Worm (Caenorhabditis elegans) whole organism, young adult: ENCODE results near the gene bath-42.

Experiments used
- B0035.1 ChIP-seq: sonication (generic microtip); optimal IDR thresholded peaks from 2 replicates; lab custom pipeline; 2016; ENCODE audit warnings: missing genetic modification characterization, mild to moderate bottlenecking, missing compliant biosample characterization, missing genotype, missing genetic modification reagents
- B0261.1 ChIP-seq: sonication (generic microtip); optimal IDR thresholded peaks from 2 replicates; lab custom pipeline; 2016; ENCODE audit warnings: mild to moderate bottlenecking, missing genetic modification characterization, moderate library complexity, missing compliant biosample characterization
- F23B12.7 ChIP-seq: sonication (generic microtip); optimal IDR thresholded peaks from 2 replicates; lab custom pipeline; 2017; ENCODE audit warnings: missing genetic modification characterization, mild to moderate bottlenecking, missing compliant biosample characterization, antibody characterized with exemption, moderate library complexity; ENCODE audit not compliant: insufficient read depth
- F33H1.4 ChIP-seq: fragments of 200-800 bp; sonication (Bioruptor generic); IDR thresholded peaks from 2 replicates; pipeline ENCODE4 v1.3.6; 2022; ENCODE audit warnings: missing genetic modification reagents, missing genetic modification characterization, missing compliant biosample characterization
- K11D2.4 ChIP-seq: fragments of 200-800 bp; sonication (Bioruptor generic); IDR thresholded peaks from 2 replicates; pipeline ENCODE4 v1.3.6; 2022; ENCODE audit warnings: missing genetic modification reagents, missing genetic modification characterization, missing compliant biosample characterization
- Y56A3A.18 ChIP-seq: fragments of 200-800 bp; sonication (Bioruptor generic); IDR thresholded peaks from 2 replicates; pipeline ENCODE4 v1.3.6; 2022; ENCODE audit warnings: missing genetic modification reagents, missing genetic modification characterization, missing compliant biosample characterization
- ZK185.1 ChIP-seq: sonication (generic microtip); optimal IDR thresholded peaks from 2 replicates; lab custom pipeline; 2016; ENCODE audit warnings: mild to moderate bottlenecking, missing genetic modification characterization, missing compliant biosample characterization; ENCODE audit not compliant: poor library complexity, severe bottlenecking
- attf-3 ChIP-seq: fragments of 200-800 bp; sonication (Bioruptor generic); conservative IDR thresholded peaks from 2 replicates; pipeline ENCODE4 v1.3.6; 2022; ENCODE audit warnings: missing genetic modification reagents, missing genetic modification characterization, missing compliant biosample characterization
- ceh-100 ChIP-seq: fragments of 200-800 bp; sonication (Bioruptor generic); IDR thresholded peaks from 2 replicates; pipeline ENCODE4 v1.3.6; 2022; ENCODE audit warnings: missing genetic modification reagents, missing genetic modification characterization, missing compliant biosample characterization
- ceh-27 ChIP-seq: fragments of 200-800 bp; sonication (Bioruptor generic); optimal IDR thresholded peaks from 2 replicates; lab custom pipeline; 2018; ENCODE audit warnings: mild to moderate bottlenecking, missing genetic modification characterization, moderate library complexity, missing compliant biosample characterization
- ceh-91 ChIP-seq: fragments of 200-800 bp; sonication (Bioruptor generic); IDR thresholded peaks from 2 replicates; pipeline ENCODE4 v1.3.6; 2022; ENCODE audit warnings: missing genetic modification reagents, missing genetic modification characterization, missing compliant biosample characterization
- chd-7 ChIP-seq: sonication (generic microtip); optimal IDR thresholded peaks from 2 replicates; lab custom pipeline; 2016; ENCODE audit warnings: mild to moderate bottlenecking, missing genetic modification characterization, moderate library complexity, missing compliant biosample characterization
- egrh-3 ChIP-seq: fragments of 200-800 bp; sonication (Bioruptor generic); IDR thresholded peaks from 2 replicates; pipeline ENCODE4 v1.3.6; 2022; ENCODE audit warnings: missing genetic modification reagents, missing genetic modification characterization, missing compliant biosample characterization
- ekl-4 ChIP-seq: fragments of 200-800 bp; sonication (Bioruptor generic); IDR thresholded peaks from 2 replicates; pipeline ENCODE4 v1.3.6; 2022; ENCODE audit warnings: missing genetic modification reagents, missing genetic modification characterization, missing compliant biosample characterization
- ets-4 ChIP-seq: fragments of 200-800 bp; sonication (Bioruptor generic); optimal IDR thresholded peaks from 2 replicates; lab custom pipeline; 2018; ENCODE audit warnings: mild to moderate bottlenecking, missing genetic modification characterization, missing compliant biosample characterization
- him-1 ChIP-seq: sonication (generic microtip); optimal IDR thresholded peaks from 2 replicates; lab custom pipeline; 2016; ENCODE audit warnings: missing genotype, missing genetic modification reagents, missing genetic modification characterization, missing compliant biosample characterization
- hlh-12 ChIP-seq: sonication (generic microtip); optimal IDR thresholded peaks from 2 replicates; lab custom pipeline; 2016; ENCODE audit warnings: missing genetic modification characterization, missing compliant biosample characterization
- hmg-20 ChIP-seq: fragments of 200-800 bp; sonication (Bioruptor generic); IDR thresholded peaks from 2 replicates; pipeline ENCODE4 v1.3.6; 2022; ENCODE audit warnings: missing genetic modification reagents, missing genetic modification characterization, missing compliant biosample characterization
- hsf-1 ChIP-seq: fragments of 200-800 bp; sonication (Bioruptor generic); IDR thresholded peaks from 2 replicates; pipeline ENCODE4 v1.3.6; 2022; ENCODE audit warnings: missing genetic modification reagents, missing genetic modification characterization, missing compliant biosample characterization
- let-607 ChIP-seq, 2 experiments: fragments of 200-800 bp in 1 of 2; sonication (Bioruptor generic) in 1 of 2; sonication (generic microtip) in 1 of 2; optimal IDR thresholded peaks; 2 replicates each; lab custom pipeline; 2016 to 2018; ENCODE audit warnings: mild to moderate bottlenecking in 2 of 2, missing compliant biosample characterization in 2 of 2, missing genetic modification characterization in 2 of 2, moderate library complexity in 2 of 2, missing genotype in 1 of 2
- lin-54 ChIP-seq: fragments of 200-800 bp; sonication (Bioruptor generic); optimal IDR thresholded peaks from 2 replicates; lab custom pipeline; 2018; ENCODE audit warnings: mild to moderate bottlenecking, missing genetic modification characterization, missing compliant biosample characterization
- lir-1 ChIP-seq: fragments of 200-800 bp; sonication (Bioruptor generic); conservative IDR thresholded peaks from 2 replicates; pipeline ENCODE4 v1.3.6; 2022; ENCODE audit warnings: missing genetic modification reagents, missing genetic modification characterization, missing compliant biosample characterization
- lsl-1 ChIP-seq: fragments of 200-800 bp; sonication (Bioruptor generic); optimal IDR thresholded peaks from 2 replicates; lab custom pipeline; 2018; ENCODE audit warnings: mild to moderate bottlenecking, missing genetic modification characterization, moderate library complexity, missing compliant biosample characterization
- lsy-27 ChIP-seq: sonication (generic microtip); optimal IDR thresholded peaks from 2 replicates; lab custom pipeline; 2017; ENCODE audit warnings: missing genetic modification characterization, mild to moderate bottlenecking, missing compliant biosample characterization, antibody characterized with exemption, missing genotype, borderline replicate concordance; ENCODE audit not compliant: insufficient read depth
- madf-3 ChIP-seq: fragments of 200-800 bp; sonication (Bioruptor generic); IDR thresholded peaks from 2 replicates; pipeline ENCODE4 v1.3.6; 2022; ENCODE audit warnings: missing genetic modification reagents, missing genetic modification characterization, missing compliant biosample characterization
- mcd-1 ChIP-seq: fragments of 200-800 bp; sonication (Bioruptor generic); IDR thresholded peaks from 2 replicates; pipeline ENCODE4 v1.3.6; 2022; ENCODE audit warnings: missing genetic modification reagents, missing genetic modification characterization, missing compliant biosample characterization
- mes-4 ChIP-seq: sonication (generic microtip); optimal IDR thresholded peaks from 2 replicates; lab custom pipeline; 2016; ENCODE audit warnings: missing genotype, missing genetic modification characterization, missing compliant biosample characterization
- nfya-1 ChIP-seq: sonication (generic microtip); optimal IDR thresholded peaks from 2 replicates; lab custom pipeline; 2017; ENCODE audit warnings: antibody characterized with exemption, missing compliant biosample characterization, missing genetic modification characterization, borderline replicate concordance; ENCODE audit not compliant: insufficient read depth
- nfyb-1 ChIP-seq: fragments of 200-800 bp; sonication (Bioruptor generic); IDR thresholded peaks from 2 replicates; pipeline ENCODE4 v1.3.6; 2022; ENCODE audit warnings: missing genetic modification reagents, missing genetic modification characterization, missing compliant biosample characterization
- nhr-179 ChIP-seq: sonication (generic microtip); optimal IDR thresholded peaks from 2 replicates; lab custom pipeline; 2016; ENCODE audit warnings: mild to moderate bottlenecking, missing genetic modification characterization, missing compliant biosample characterization
- nhr-80 ChIP-seq: sonication (generic microtip); optimal IDR thresholded peaks from 2 replicates; lab custom pipeline; 2016; ENCODE audit warnings: missing genetic modification characterization, missing compliant biosample characterization
- pbrm-1 ChIP-seq: fragments of 200-800 bp; sonication (Bioruptor generic); IDR thresholded peaks from 2 replicates; pipeline ENCODE4 v1.3.6; 2022; ENCODE audit warnings: missing genetic modification reagents, missing genetic modification characterization, missing compliant biosample characterization
- rcor-1 ChIP-seq: fragments of 200-800 bp; sonication (Bioruptor generic); IDR thresholded peaks from 2 replicates; pipeline ENCODE4 v1.3.6; 2022; ENCODE audit warnings: missing genetic modification reagents, missing genetic modification characterization, missing compliant biosample characterization
- rec-8 ChIP-seq, 2 experiments: sonication (generic microtip); optimal IDR thresholded peaks; 2 replicates each; lab custom pipeline; 2016; ENCODE audit warnings: mild to moderate bottlenecking in 2 of 2, missing genetic modification characterization in 2 of 2, missing genetic modification reagents in 2 of 2, missing genotype in 2 of 2, missing biosample characterization in 1 of 2, missing compliant biosample characterization in 1 of 2, moderate library complexity in 1 of 2
- rpc-1 ChIP-seq, 2 experiments: fragments of 150-350 bp in 1 of 2; sonication (generic microtip) in 1 of 2; optimal IDR thresholded peaks; 2 replicates each; lab custom pipeline; 2014 to 2018; ENCODE audit warnings: missing biosample characterization in 1 of 2, missing genetic modification characterization in 1 of 2, missing genetic modification reagents in 1 of 2, missing genotype in 1 of 2
- sdz-38 ChIP-seq: sonication (generic microtip); optimal IDR thresholded peaks from 2 replicates; lab custom pipeline; 2016; ENCODE audit warnings: missing genotype, missing genetic modification characterization, missing compliant biosample characterization
- snpc-3.4 ChIP-seq: sonication (generic microtip); optimal IDR thresholded peaks from 2 replicates; lab custom pipeline; 2017; ENCODE audit warnings: missing genetic modification characterization, mild to moderate bottlenecking, missing compliant biosample characterization, antibody characterized with exemption, moderate library complexity, missing genotype, missing genetic modification reagents
- snpc-4 ChIP-seq, 5 experiments: fragments of 150-350 bp in 1 of 5; sonication (generic microtip) in 4 of 5; optimal IDR thresholded peaks; 2 replicates each; lab custom pipeline; 2014 to 2018; ENCODE audit warnings: missing genetic modification characterization in 5 of 5, missing biosample characterization in 3 of 5, antibody characterized with exemption in 2 of 5, mild to moderate bottlenecking in 2 of 5, missing compliant biosample characterization in 2 of 5, missing genotype in 2 of 5, moderate library complexity in 2 of 5, missing genetic modification reagents in 1 of 5
- zim-3 ChIP-seq: sonication (generic microtip); optimal IDR thresholded peaks from 2 replicates; lab custom pipeline; 2017; ENCODE audit warnings: mild to moderate bottlenecking, missing genetic modification characterization, moderate library complexity, missing compliant biosample characterization
- ztf-18 ChIP-seq: sonication (generic microtip); optimal IDR thresholded peaks from 2 replicates; lab custom pipeline; 2016; ENCODE audit warnings: missing genotype, mild to moderate bottlenecking, missing genetic modification characterization, missing compliant biosample characterization
- ztf-22 ChIP-seq: fragments of 200-800 bp; sonication (Bioruptor generic); optimal IDR thresholded peaks from 2 replicates; lab custom pipeline; 2018; ENCODE audit warnings: mild to moderate bottlenecking, missing genetic modification characterization, moderate library complexity, missing compliant biosample characterization
- ztf-25 ChIP-seq: fragments of 200-800 bp; sonication (Bioruptor generic); IDR thresholded peaks from 2 replicates; pipeline ENCODE4 v1.3.6; 2022; ENCODE audit warnings: missing genetic modification reagents, missing genetic modification characterization, missing compliant biosample characterization

bath-42 gene

ce11 chrIII:8148751-8149150 is 14.4 kb downstream of the bath-42 start, which contains the start of gene D2007.2:
Gene D2007.2 (plus strand): TSS chrIII:8148963.
- TF ChIP-seq ztf-22 (no peak), chd-7 (tag; lab: Kevin White, UChicago) (no peak), ets-4 (GFP tag; lab: Kevin White, UChicago) (no peak), B0035.1 (tag; lab: Kevin White, UChicago) (no peak), hlh-12 (tag; lab: Kevin White, UChicago) (no peak), snpc-3.4 (no peak), nfyb-1 (GFP tag; lab: Robert Waterston, UW) (no peak), Y56A3A.18 (GFP tag; lab: Robert Waterston, UW) (no peak), B0261.1 (no peak), pbrm-1 (no peak), lsy-27 (tag; lab: Kevin White, UChicago) (no peak), snpc-4 (GFP tag; optimal IDR thresholded peaks at IDR 0.05; lab: Kevin White, UChicago) (no peak), snpc-4 (tag; optimal IDR thresholded peaks at IDR 0.05; lab: Kevin White, UChicago) (no peak), mes-4 (no peak), ztf-25 (GFP tag; lab: Robert Waterston, UW) (no peak), nhr-179 (no peak), ztf-18 (no peak)

ce11 chrIII:8145971-8146370 is 17.2 kb downstream of the bath-42 start:
- TF ChIP-seq madf-3 (0 out of 2 replicates have a peak, but pooled peaks have one; percentile 39), ceh-100 (GFP tag; lab: Robert Waterston, UW) (no peak), hsf-1 (GFP tag; lab: Robert Waterston, UW) (0 out of 2 replicates have a peak, but pooled peaks have one; percentile 30)

ce11 chrIII:8144574-8145065 is 18.6 kb downstream of the bath-42 start, which contains the start of the genes C14B9.8 and mrpl-18:
Gene C14B9.8 (minus strand): TSS chrIII:8144629.
Gene mrpl-18 (plus strand): TSS chrIII:8145015.
- peak; percentile 55 for TF ChIP-seq lir-1
- peak; percentile 51; the same call in 1 of the 2 replicates for TF ChIP-seq rcor-1 (GFP tag; lab: Robert Waterston, UW)
- TF ChIP-seq F33H1.4 (GFP tag; lab: Robert Waterston, UW), result peak; percentile 55
- TF ChIP-seq sdz-38, result no peak
- TF ChIP-seq madf-3, result 0 out of 2 replicates have a peak, but pooled peaks have one; percentile 14
- TF ChIP-seq attf-3 (GFP tag; lab: Robert Waterston, UW), result peak; percentile 49
- peak; percentile 11 for TF ChIP-seq lin-54 (GFP tag; lab: Kevin White, UChicago)
- TF ChIP-seq ekl-4 (GFP tag; lab: Robert Waterston, UW), result 0 out of 2 replicates have a peak, but pooled peaks have one; percentile 32
- no peak for TF ChIP-seq zim-3 (tag; lab: Kevin White, UChicago)
- TF ChIP-seq K11D2.4, result 0 out of 2 replicates have a peak, but pooled peaks have one; percentile 18
- peak; percentile 51; the same call in 1 of the 2 replicates for TF ChIP-seq mcd-1
- TF ChIP-seq ZK185.1, result peak; percentile 82
- TF ChIP-seq snpc-4 (GFP tag; optimal IDR thresholded peaks at IDR 0.05; lab: Kevin White, UChicago), result peak; percentile 8
- TF ChIP-seq snpc-4 (tag; optimal IDR thresholded peaks at IDR 0.05; lab: Kevin White, UChicago), result peak in 1 of 4 experiments; percentile 16
- TF ChIP-seq lsl-1 (GFP tag; lab: Kevin White, UChicago), result peak; percentile 27
- TF ChIP-seq let-607 (tag; optimal IDR thresholded peaks at IDR 0.05; lab: Kevin White, UChicago), result peak in 1 of 2 experiments; percentile 16
- no peak for TF ChIP-seq hmg-20
- TF ChIP-seq nfya-1 (tag; lab: Kevin White, UChicago), result no peak
- no peak for TF ChIP-seq egrh-3 (GFP tag; lab: Robert Waterston, UW)
- no peak for TF ChIP-seq nhr-80
- peak; percentile 58; the same call in 1 of the 2 replicates for TF ChIP-seq ceh-100 (GFP tag; lab: Robert Waterston, UW)
- TF ChIP-seq rec-8 (tag; optimal IDR thresholded peaks at IDR 0.05; lab: Kevin White, UChicago), result peak; percentile 21 to 53
- peak; percentile 38 for TF ChIP-seq ceh-27
- peak; percentile 16 for TF ChIP-seq F23B12.7 (tag; lab: Kevin White, UChicago)
- peak; percentile 29 for TF ChIP-seq him-1 (tag; lab: Kevin White, UChicago)
- no peak for TF ChIP-seq rpc-1 (optimal IDR thresholded peaks at IDR 0.05; lab: Kevin White, UChicago)
- TF ChIP-seq rpc-1 (tag; optimal IDR thresholded peaks at IDR 0.05; lab: Kevin White, UChicago), result no peak
- no peak for TF ChIP-seq ceh-91 (GFP tag; lab: Robert Waterston, UW)
